Fruit fly (Drosophila melanogaster): ENCODE data around the gene dpr11.

The dpr11 gene

dm6 chr3R:6504408-6504807 is 88.7 kb downstream of the dpr11 start (continued):
- no peak for TF ChIP-seq Adf1 (GFP tag; IDR thresholded peaks at IDR 0.05)
- TF ChIP-seq tin (GFP tag; optimal IDR thresholded peaks at IDR 0.05), result no peak
- no peak for TF ChIP-seq ash1 (GFP tag; optimal IDR thresholded peaks at IDR 0.05)
- TF ChIP-seq CG7271 (tag; optimal IDR thresholded peaks at IDR 0.05), result peak; percentile 6
- no peak for TF ChIP-seq CG2712 (tag; optimal IDR thresholded peaks at IDR 0.05)
- no peak for TF ChIP-seq so (GFP tag; IDR thresholded peaks at IDR 0.05)
- no peak for TF ChIP-seq jigr1 (GFP tag; IDR thresholded peaks at IDR 0.05)
- no peak for TF ChIP-seq crol (GFP tag; IDR thresholded peaks at IDR 0.05)
- no peak for TF ChIP-seq CG11247 (GFP tag; IDR thresholded peaks at IDR 0.05)
- TF ChIP-seq Ada2b (GFP tag; IDR thresholded peaks at IDR 0.05), result no peak
- peak; percentile 42 for TF ChIP-seq CG12219 (GFP tag; optimal IDR thresholded peaks at IDR 0.05)
- 0 out of 2 replicates have a peak, but pooled peaks have one; percentile 24 for TF ChIP-seq CG5953 (GFP tag; IDR thresholded peaks at IDR 0.05)
- peak; percentile 83 for TF ChIP-seq Kr (GFP tag; optimal IDR thresholded peaks at IDR 0.05)
- no peak for TF ChIP-seq CG6683 (GFP tag; optimal IDR thresholded peaks at IDR 0.05)
- TF ChIP-seq Atf-2 (GFP tag; optimal IDR thresholded peaks at IDR 0.05), result peak; percentile 8
- TF ChIP-seq CG18599 (GFP tag; optimal IDR thresholded peaks at IDR 0.05), result peak; percentile 38
- TF ChIP-seq Hr3 (GFP tag; optimal IDR thresholded peaks at IDR 0.05), result no peak
- peak; percentile 56 for TF ChIP-seq PHDP (tag; optimal IDR thresholded peaks at IDR 0.05)
- TF ChIP-seq Hr39 (optimal IDR thresholded peaks at IDR 0.05), result no peak
- TF ChIP-seq CG15601 (tag; optimal IDR thresholded peaks at IDR 0.05), result peak; percentile 42
- no peak for TF ChIP-seq gro (GFP tag; optimal IDR thresholded peaks at IDR 0.05)
- TF ChIP-seq NC2α (GFP tag; optimal IDR thresholded peaks at IDR 0.05), result no peak
- no peak for TF ChIP-seq CG14441 (GFP tag; IDR thresholded peaks at IDR 0.05)
- TF ChIP-seq CG10267 (tag; optimal IDR thresholded peaks at IDR 0.05), result peak; percentile 5
- no peak for TF ChIP-seq HLH3B (GFP tag; IDR thresholded peaks at IDR 0.05)
- TF ChIP-seq CG4424 (GFP tag; optimal IDR thresholded peaks at IDR 0.05), result peak; percentile 46
- peak; percentile 40; the same call in 1 of the 3 replicates for TF ChIP-seq ken (GFP tag; IDR thresholded peaks at IDR 0.05)
- peak; percentile 41 for TF ChIP-seq CG16863 (GFP tag; optimal IDR thresholded peaks at IDR 0.05)

dm6 chr3R:6495938-6496337 is 97.2 kb downstream of the dpr11 start:
- TF ChIP-seq Dfd (GFP tag; optimal IDR thresholded peaks at IDR 0.05) (no peak), CG7271 (tag; optimal IDR thresholded peaks at IDR 0.05) (no peak), so (GFP tag; IDR thresholded peaks at IDR 0.05) (no peak), mam (GFP tag; optimal IDR thresholded peaks at IDR 0.05) (no peak), sqz (GFP tag; optimal IDR thresholded peaks at IDR 0.05) (no peak), CG5953 (GFP tag; IDR thresholded peaks at IDR 0.05) (no peak), CG16813 (GFP tag; IDR thresholded peaks at IDR 0.05; ENCODE audit: partially characterized antibody) (0 out of 3 replicates have a peak, but pooled peaks have one; percentile 35), CG6654 (GFP tag; optimal IDR thresholded peaks at IDR 0.05) (no peak), wek (GFP tag; optimal IDR thresholded peaks at IDR 0.05) (no peak), amos (GFP tag; IDR thresholded peaks at IDR 0.05; ENCODE audit: partially characterized antibody) (peak; percentile 52; the same call in 1 of the 2 replicates), z (GFP tag; IDR thresholded peaks at IDR 0.05) (no peak), Hmx (GFP tag; optimal IDR thresholded peaks at IDR 0.05) (no peak), CG3726 (GFP tag; IDR thresholded peaks at IDR 0.05) (no peak), ranshi (GFP tag; IDR thresholded peaks at IDR 0.05) (no peak), Bdp1 (GFP tag; optimal IDR thresholded peaks at IDR 0.05) (peak; percentile 82), repo (GFP tag; optimal IDR thresholded peaks at IDR 0.05) (no peak), CG6791 (GFP tag; IDR thresholded peaks at IDR 0.05; ENCODE audit: partially characterized antibody) (peak; percentile 76), Sry-δ (GFP tag; optimal IDR thresholded peaks at IDR 0.05) (no peak), Mes4 (GFP tag; optimal IDR thresholded peaks at IDR 0.05) (no peak), CG13624 (GFP tag; optimal IDR thresholded peaks at IDR 0.05) (no peak), CG15479 (GFP tag; optimal IDR thresholded peaks at IDR 0.05) (no peak), CG4328 (GFP tag; optimal IDR thresholded peaks at IDR 0.05) (no peak), Pdp1 (GFP tag; optimal IDR thresholded peaks at IDR 0.05) (no peak), peb (GFP tag; IDR thresholded peaks at IDR 0.05) (no peak), CG15011 (GFP tag; optimal IDR thresholded peaks at IDR 0.05) (no peak)
